Fruit fly (Drosophila melanogaster) whole organism, embryonic: ENCODE data around the gene Cog1.

ENCODE experiments used
- ATbp ChIP-seq: fragments of 200-800 bp; sonication (Bioruptor generic); optimal IDR thresholded peaks from 2 replicates; lab custom pipeline; 2017; ENCODE audit warnings: missing biosample characterization, mild to moderate bottlenecking, missing genetic modification characterization, missing genetic modification reagents
- Blimp-1 ChIP-seq: fragments of 200-800 bp; sonication (Bioruptor generic); optimal IDR thresholded peaks from 3 replicates; lab custom pipeline; 2018; ENCODE audit warnings: missing biosample characterization, missing genetic modification characterization, mild to moderate bottlenecking, moderate library complexity, missing genetic modification reagents
- Bteb2 ChIP-seq: fragments of 200-800 bp; sonication (Bioruptor generic); optimal IDR thresholded peaks from 2 replicates; lab custom pipeline; 2016; ENCODE audit warnings: missing biosample characterization, missing genetic modification characterization
- CG12071 ChIP-seq: fragments of 200-800 bp; sonication (Bioruptor generic); optimal IDR thresholded peaks from 3 replicates; lab custom pipeline; 2018; ENCODE audit warnings: missing biosample characterization, mild to moderate bottlenecking, missing genetic modification characterization
- CG13123 ChIP-seq: fragments of 200-800 bp; sonication (Bioruptor generic); optimal IDR thresholded peaks from 2 replicates; lab custom pipeline; 2016; ENCODE audit warnings: missing biosample characterization, missing genetic modification characterization
- CG13296 ChIP-seq: fragments of 200-800 bp; sonication (Bioruptor generic); optimal IDR thresholded peaks from 3 replicates; lab custom pipeline; 2018; ENCODE audit warnings: missing biosample characterization, mild to moderate bottlenecking, missing genetic modification characterization
- CG13775 ChIP-seq: fragments of 200-800 bp; sonication (Bioruptor generic); optimal IDR thresholded peaks from 3 replicates; lab custom pipeline; 2017; ENCODE audit warnings: missing biosample characterization, mild to moderate bottlenecking, missing genetic modification characterization
- CG14014 ChIP-seq: fragments of 200-800 bp; sonication (Bioruptor generic); IDR thresholded peaks from 2 replicates; pipeline ENCODE4 v1.3.6; 2022; ENCODE audit warnings: missing biosample characterization, missing genetic modification characterization
- CG15011 ChIP-seq: fragments of 200-800 bp; sonication (Bioruptor generic); optimal IDR thresholded peaks from 3 replicates; lab custom pipeline; 2018; ENCODE audit warnings: missing biosample characterization, mild to moderate bottlenecking, missing genetic modification characterization
- CG15073 ChIP-seq: fragments of 200-800 bp; sonication (Bioruptor generic); optimal IDR thresholded peaks from 2 replicates; lab custom pipeline; 2016; ENCODE audit warnings: missing biosample characterization, missing genetic modification characterization
- CG33557 ChIP-seq: fragments of 200-800 bp; sonication (Bioruptor generic); optimal IDR thresholded peaks from 2 replicates; lab custom pipeline; 2019; ENCODE audit warnings: missing biosample characterization, mild to moderate bottlenecking, missing genetic modification characterization, moderate library complexity
- CG6254 ChIP-seq: fragments of 200-800 bp; sonication (Bioruptor generic); optimal IDR thresholded peaks from 3 replicates; lab custom pipeline; 2017; ENCODE audit warnings: mild to moderate bottlenecking, missing biosample characterization, missing genetic modification reagents, missing genetic modification characterization
- CG6272 ChIP-seq: fragments of 200-800 bp; sonication (Bioruptor generic); IDR thresholded peaks from 2 replicates; pipeline ENCODE4 v1.3.6; 2022; ENCODE audit warnings: missing biosample characterization, missing genetic modification characterization
- CG8281 ChIP-seq: fragments of 200-800 bp; sonication (Bioruptor generic); optimal IDR thresholded peaks from 2 replicates; lab custom pipeline; 2018; ENCODE audit warnings: missing biosample characterization, mild to moderate bottlenecking, missing genetic modification characterization, moderate library complexity
- CG8359 ChIP-seq: fragments of 200-800 bp; sonication (Bioruptor generic); optimal IDR thresholded peaks from 2 replicates; lab custom pipeline; 2017; ENCODE audit warnings: missing biosample characterization, mild to moderate bottlenecking, missing genetic modification characterization, borderline replicate concordance
- D ChIP-seq, 2 experiments: fragments of 200-800 bp in 1 of 2; fragments of >200 bp in 1 of 2; sonication (Bioruptor generic) in 1 of 2; optimal IDR thresholded peaks; 2 replicates in 1 of 2; 3 replicates in 1 of 2; lab custom pipeline; 2017; ENCODE audit warnings: mild to moderate bottlenecking in 1 of 2, missing biosample characterization in 1 of 2, missing genetic modification characterization in 1 of 2, missing genetic modification reagents in 1 of 2
- E2f2 ChIP-seq: fragments of 200-800 bp; sonication (Bioruptor generic); IDR thresholded peaks from 2 replicates; pipeline ENCODE4 v1.3.6; 2022; ENCODE audit warnings: missing biosample characterization, missing genetic modification characterization
- Gug ChIP-seq: fragments of 200-800 bp; sonication (Bioruptor generic); IDR thresholded peaks from 4 replicates; pipeline ENCODE4 v1.3.6; 2022; ENCODE audit warnings: missing biosample characterization, missing genetic modification characterization
- HLHmδ ChIP-seq: fragments of 200-800 bp; sonication (Bioruptor generic); optimal IDR thresholded peaks from 2 replicates; lab custom pipeline; 2018; ENCODE audit warnings: missing biosample characterization, mild to moderate bottlenecking, missing genetic modification characterization, moderate library complexity
- Hsf ChIP-seq: fragments of 200-800 bp; sonication (Bioruptor generic); optimal IDR thresholded peaks from 3 replicates; lab custom pipeline; 2016; ENCODE audit warnings: missing biosample characterization, missing genetic modification characterization
- Kr ChIP-seq: fragments of 200-800 bp; sonication (Bioruptor generic); optimal IDR thresholded peaks from 2 replicates; lab custom pipeline; 2017; ENCODE audit warnings: missing biosample characterization, mild to moderate bottlenecking, missing genetic modification characterization
- MESR4 ChIP-seq: fragments of 200-800 bp; sonication (Bioruptor generic); optimal IDR thresholded peaks from 2 replicates; lab custom pipeline; 2018; ENCODE audit warnings: missing biosample characterization, mild to moderate bottlenecking, missing genetic modification characterization, moderate library complexity
- Mes4 ChIP-seq: fragments of 200-800 bp; sonication (Bioruptor generic); optimal IDR thresholded peaks from 2 replicates; lab custom pipeline; 2016; ENCODE audit warnings: missing biosample characterization, missing genetic modification characterization
- Rx ChIP-seq: fragments of 200-800 bp; sonication (Bioruptor generic); IDR thresholded peaks from 2 replicates; pipeline ENCODE4 v1.3.6; 2022; ENCODE audit warnings: missing biosample characterization, missing genetic modification characterization
- Spps ChIP-seq: fragments of 200-800 bp; sonication (Bioruptor generic); optimal IDR thresholded peaks from 2 replicates; lab custom pipeline; 2018; ENCODE audit warnings: missing biosample characterization, mild to moderate bottlenecking, missing genetic modification characterization
- ara ChIP-seq: fragments of 200-800 bp; sonication (Bioruptor generic); IDR thresholded peaks from 2 replicates; pipeline ENCODE4 v1.3.6; 2022; ENCODE audit warnings: missing biosample characterization, missing genetic modification characterization
- bowl ChIP-seq: fragments of 200-800 bp; sonication (Bioruptor generic); IDR thresholded peaks from 2 replicates; pipeline ENCODE4 v1.3.6; 2022; ENCODE audit warnings: missing biosample characterization, missing genetic modification characterization
- btn ChIP-seq: fragments of 200-800 bp; sonication (Bioruptor generic); optimal IDR thresholded peaks from 2 replicates; lab custom pipeline; 2016; ENCODE audit warnings: missing biosample characterization, missing genetic modification characterization
- ci ChIP-seq: fragments of 200-800 bp; sonication (Bioruptor generic); IDR thresholded peaks from 3 replicates; pipeline ENCODE4 v1.3.6; 2022; ENCODE audit warnings: missing biosample characterization, missing genetic modification characterization
- crp ChIP-seq, 2 experiments: fragments of 200-800 bp; sonication (Bioruptor generic); optimal IDR thresholded peaks; 2 replicates in 1 of 2; 3 replicates in 1 of 2; lab custom pipeline; 2017; ENCODE audit warnings: missing biosample characterization in 2 of 2, missing genetic modification characterization in 2 of 2, mild to moderate bottlenecking in 1 of 2, moderate library complexity in 1 of 2
- danr ChIP-seq: fragments of 200-800 bp; sonication (Bioruptor generic); IDR thresholded peaks from 2 replicates; pipeline ENCODE4 v1.3.6; 2022; ENCODE audit warnings: missing biosample characterization, missing genetic modification characterization
- ems ChIP-seq: fragments of 200-800 bp; sonication (Bioruptor generic); optimal IDR thresholded peaks from 3 replicates; lab custom pipeline; 2016; ENCODE audit warnings: missing biosample characterization, missing genetic modification characterization
- fd3F ChIP-seq: fragments of 200-800 bp; sonication (Bioruptor generic); optimal IDR thresholded peaks from 2 replicates; lab custom pipeline; 2018; ENCODE audit warnings: missing biosample characterization, mild to moderate bottlenecking, missing genetic modification characterization, moderate library complexity
- insv ChIP-seq, 2 experiments: fragments of 200-800 bp; sonication (Bioruptor generic); optimal IDR thresholded peaks; 3 replicates each; lab custom pipeline; 2016 to 2018; ENCODE audit warnings: missing biosample characterization in 2 of 2, missing genetic modification characterization in 2 of 2
- jumu ChIP-seq: fragments of 200-800 bp; sonication (Bioruptor generic); optimal IDR thresholded peaks from 3 replicates; lab custom pipeline; 2016; ENCODE audit warnings: missing biosample characterization, missing genetic modification characterization
- lab ChIP-seq: fragments of 200-800 bp; sonication (Bioruptor generic); optimal IDR thresholded peaks from 3 replicates; lab custom pipeline; 2017; ENCODE audit warnings: missing biosample characterization, missing genetic modification characterization, mild to moderate bottlenecking, moderate library complexity, missing genetic modification reagents
- lbe ChIP-seq: fragments of 200-800 bp; sonication (Bioruptor generic); optimal IDR thresholded peaks from 2 replicates; lab custom pipeline; 2016; ENCODE audit warnings: missing biosample characterization, mild to moderate bottlenecking, missing genetic modification characterization
- org-1 ChIP-seq: fragments of 200-800 bp; sonication (Bioruptor generic); optimal IDR thresholded peaks from 2 replicates; lab custom pipeline; 2017; ENCODE audit warnings: missing biosample characterization, missing genetic modification characterization
- peb ChIP-seq: fragments of 200-800 bp; sonication (Bioruptor generic); IDR thresholded peaks from 2 replicates; pipeline ENCODE4 v1.3.6; 2022; ENCODE audit warnings: missing biosample characterization, missing genetic modification characterization
- pros ChIP-seq: fragments of 200-800 bp; sonication (Bioruptor generic); optimal IDR thresholded peaks from 3 replicates; lab custom pipeline; 2019; ENCODE audit warnings: missing biosample characterization, mild to moderate bottlenecking, missing genetic modification characterization, moderate library complexity
- repo ChIP-seq: fragments of 200-800 bp; sonication (Bioruptor generic); optimal IDR thresholded peaks from 2 replicates; lab custom pipeline; 2016; ENCODE audit warnings: missing biosample characterization, missing genetic modification characterization
- sens ChIP-seq: fragments of 200-800 bp; sonication (Bioruptor generic); peaks from one replicate; lab custom pipeline; 2016; ENCODE audit warnings: missing biosample characterization, missing genetic modification characterization
- sens-2 ChIP-seq: fragments of 200-800 bp; sonication (Bioruptor generic); IDR thresholded peaks from 2 replicates; pipeline ENCODE4 v1.3.6; 2022; ENCODE audit warnings: missing biosample characterization, missing genetic modification characterization
- sqz ChIP-seq: fragments of 200-800 bp; sonication (Bioruptor generic); optimal IDR thresholded peaks from 3 replicates; lab custom pipeline; 2018; ENCODE audit warnings: missing biosample characterization, mild to moderate bottlenecking, missing genetic modification characterization
- tll ChIP-seq, 2 experiments: fragments of 200-800 bp in 1 of 2; fragments of >200 bp in 1 of 2; sonication (Bioruptor generic) in 1 of 2; optimal IDR thresholded peaks; 2 replicates each; lab custom pipeline; 2017 to 2019; ENCODE audit warnings: missing biosample characterization in 2 of 2, missing genetic modification characterization in 2 of 2, mild to moderate bottlenecking in 1 of 2, moderate library complexity in 1 of 2
- twi ChIP-seq: fragments of 200-800 bp; optimal IDR thresholded peaks from 2 replicates; lab custom pipeline; 2019; ENCODE audit warnings: missing biosample characterization, mild to moderate bottlenecking, missing genetic modification characterization, moderate library complexity
- unpg ChIP-seq: fragments of 200-800 bp; sonication (Bioruptor generic); optimal IDR thresholded peaks from 3 replicates; lab custom pipeline; 2018; ENCODE audit warnings: missing biosample characterization, mild to moderate bottlenecking, missing genetic modification characterization, moderate library complexity
- zen ChIP-seq: fragments of 200-800 bp; sonication (Bioruptor generic); optimal IDR thresholded peaks from 3 replicates; lab custom pipeline; 2018; ENCODE audit warnings: missing biosample characterization, mild to moderate bottlenecking, missing genetic modification characterization, moderate library complexity

Cog1 gene

dm6 chr3R:12252457-12253065, 33.1 kb upstream of the Cog1 start (continued):
- TF ChIP-seq sqz (GFP tag; lab: Kevin White, UChicago): no peak
- no peak for TF ChIP-seq Rx (GFP tag; lab: Robert Waterston, UW)
- TF ChIP-seq Mes4 (GFP tag; lab: Kevin White, UChicago): no peak
- no peak for TF ChIP-seq btn (GFP tag; lab: Kevin White, UChicago)
- no peak for TF ChIP-seq lab (GFP tag; lab: Kevin White, UChicago)
- TF ChIP-seq MESR4: no peak
- TF ChIP-seq CG14014: no peak
- peak; percentile 80 for TF ChIP-seq Kr
- TF ChIP-seq tll (GFP tag; optimal IDR thresholded peaks at IDR 0.05; lab: Kevin White, UChicago): peak in 1 of 2 experiments; percentile 100
- TF ChIP-seq Hsf (GFP tag; lab: Kevin White, UChicago): no peak
- no peak for TF ChIP-seq Gug (GFP tag; lab: Robert Waterston, UW)
- TF ChIP-seq lbe (GFP tag; lab: Kevin White, UChicago): no peak
- peak; percentile 92 for TF ChIP-seq D (optimal IDR thresholded peaks at IDR 0.05; lab: Kevin White, UChicago)
- TF ChIP-seq D (GFP tag; optimal IDR thresholded peaks at IDR 0.05; lab: Kevin White, UChicago): no peak
- no peak for TF ChIP-seq CG33557 (GFP tag; lab: Kevin White, UChicago)
- no peak for TF ChIP-seq Bteb2 (GFP tag; lab: Kevin White, UChicago)
- no peak for TF ChIP-seq CG13775
- no peak for TF ChIP-seq CG15073 (GFP tag; lab: Kevin White, UChicago)
- no peak for TF ChIP-seq CG8281 (tag; lab: Kevin White, UChicago)
- no peak for TF ChIP-seq E2f2 (GFP tag; lab: Robert Waterston, UW)
- no peak for TF ChIP-seq repo (GFP tag; lab: Kevin White, UChicago)
- no peak for TF ChIP-seq fd3F (GFP tag; lab: Kevin White, UChicago)
- no peak for TF ChIP-seq jumu
- no peak for TF ChIP-seq ci (GFP tag; lab: Robert Waterston, UW)
- peak in 1 of 2 experiments; percentile 77 for TF ChIP-seq insv (GFP tag; optimal IDR thresholded peaks at IDR 0.05; lab: Kevin White, UChicago)
- TF ChIP-seq ara: 0 out of 2 replicates have a peak, but pooled peaks have one; percentile 16
- TF ChIP-seq HLHmδ (GFP tag; lab: Kevin White, UChicago): no peak
- no peak for TF ChIP-seq danr (GFP tag; lab: Robert Waterston, UW)
- TF ChIP-seq org-1: no peak
- no peak for TF ChIP-seq ems (GFP tag; lab: Kevin White, UChicago)
- no peak for TF ChIP-seq unpg (GFP tag; lab: Kevin White, UChicago)
- TF ChIP-seq crp (GFP tag; optimal IDR thresholded peaks at IDR 0.05; lab: Kevin White, UChicago): no peak
- TF ChIP-seq CG13296 (GFP tag; lab: Kevin White, UChicago): no peak
- no peak for TF ChIP-seq sens (GFP tag; lab: Kevin White, UChicago)
- TF ChIP-seq CG8359 (GFP tag; lab: Kevin White, UChicago): no peak
- no peak for TF ChIP-seq CG6254 (GFP tag; lab: Kevin White, UChicago)
- TF ChIP-seq CG15011 (GFP tag; lab: Kevin White, UChicago): no peak
- no peak for TF ChIP-seq Blimp-1 (GFP tag; lab: Kevin White, UChicago)
- no peak for TF ChIP-seq bowl (GFP tag; lab: Robert Waterston, UW)
- TF ChIP-seq CG13123 (GFP tag; lab: Kevin White, UChicago): no peak
- TF ChIP-seq CG12071 (GFP tag; lab: Kevin White, UChicago): no peak
- TF ChIP-seq CG6272: no peak
- peak; percentile 62 for TF ChIP-seq zen (tag; lab: Kevin White, UChicago)
- peak; percentile 90 for TF ChIP-seq twi (tag; lab: Kevin White, UChicago)
- TF ChIP-seq sens-2 (GFP tag; lab: Robert Waterston, UW): no peak
- no peak for TF ChIP-seq ATbp
- no peak for TF ChIP-seq peb
- no peak for TF ChIP-seq Spps (tag; lab: Kevin White, UChicago)
- no peak for TF ChIP-seq pros (GFP tag; lab: Kevin White, UChicago)
